Worm (Caenorhabditis elegans): ENCODE results near the gene oct-2.

DNA sequence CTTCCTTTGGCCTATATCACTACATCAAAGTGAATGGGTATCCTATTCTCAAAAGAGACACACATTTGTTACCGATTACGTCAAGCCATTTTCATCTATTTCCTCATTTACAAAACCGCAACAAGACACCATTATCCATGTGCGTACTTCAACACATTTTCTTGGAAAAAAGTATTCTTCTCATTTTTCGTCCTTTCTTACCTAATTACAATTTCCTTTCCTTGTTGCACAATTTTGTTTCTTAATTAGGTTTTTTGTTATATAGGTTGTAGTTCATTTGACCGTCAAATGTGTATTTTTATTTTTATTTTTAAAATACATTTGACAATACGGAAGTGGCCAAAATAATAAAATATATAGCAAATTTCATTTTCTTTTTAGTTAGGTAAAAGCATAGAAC lies 37.1 kb downstream of the oct-2 start:
- TF ChIP-seq snpc-4 (GFP tag; optimal IDR thresholded peaks at IDR 0.05) (no peak), snpc-4 (tag; optimal IDR thresholded peaks at IDR 0.05) (no peak), T26A5.8 (tag; optimal IDR thresholded peaks at IDR 0.05) (no peak), F57C9.4 (tag; optimal IDR thresholded peaks at IDR 0.05) (no peak), unc-62 (GFP tag; optimal IDR thresholded peaks at IDR 0.05) (no peak), ceh-58 (GFP tag; IDR thresholded peaks at IDR 0.05) (no peak), dpff-1 (tag; optimal IDR thresholded peaks at IDR 0.05) (no peak), dpl-1 (GFP tag; optimal IDR thresholded peaks at IDR 0.05) (no peak)
